Worm (Caenorhabditis elegans): ENCODE data around the gene pdha-1.

DNA sequence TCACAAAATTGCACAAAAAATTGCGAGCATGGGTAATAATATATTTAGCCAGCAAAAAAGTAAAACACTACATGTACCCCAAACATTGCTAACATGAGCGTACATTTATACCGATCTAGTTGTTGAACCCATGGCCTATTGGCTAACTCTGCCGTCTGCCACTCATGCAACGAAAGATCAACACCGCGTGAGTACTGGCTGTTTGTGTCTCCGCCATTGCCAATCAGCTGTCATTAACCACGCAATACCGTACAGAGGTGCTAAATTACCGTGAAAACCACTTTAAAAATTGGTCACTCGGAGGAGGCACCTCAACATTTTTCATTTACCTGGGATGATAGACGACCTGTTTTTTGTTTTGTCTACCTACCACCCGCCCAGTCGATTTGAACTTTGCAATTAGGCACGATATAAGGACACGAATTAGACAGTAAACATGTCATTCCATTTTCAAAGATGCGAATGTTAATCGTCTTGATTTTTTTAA is 9.3 kb downstream of the pdha-1 start, which contains the start of gene K02C4.2:
- TF ChIP-seq pqm-1 (tag; optimal IDR thresholded peaks at IDR 0.05) (no peak), hlh-13 (GFP tag; optimal IDR thresholded peaks at IDR 0.05) (peak; percentile 57), rnt-1 (tag; optimal IDR thresholded peaks at IDR 0.05) (no peak), dve-1 (tag; optimal IDR thresholded peaks at IDR 0.05) (peak; percentile 76)
